Worm (Caenorhabditis elegans) whole organism, late embryonic: Measurements from ENCODE around the gene par-5.
A peak's percentile ranks its signal among the peaks of the same experiment; 100 is the strongest.
"Not testable (repeated sequence)": the region's sequence is repeated elsewhere in the genome, so short reads cannot be mapped to it uniquely, and the experiment has no call there.

Experiments used
- K02D7.2 ChIP-seq: sonication (generic microtip); optimal IDR thresholded peaks from 2 replicates; lab custom pipeline; 2017; ENCODE audit warnings: mild to moderate bottlenecking, missing genetic modification characterization, missing compliant biosample characterization
- K09A11.1 ChIP-seq: sonication (generic microtip); optimal IDR thresholded peaks from 2 replicates; lab custom pipeline; 2017; ENCODE audit warnings: antibody characterized with exemption, mild to moderate bottlenecking, missing genetic modification characterization, missing compliant biosample characterization; ENCODE audit not compliant: insufficient read depth
- T23F11.4 ChIP-seq: fragments of 200-800 bp; sonication (Bioruptor generic); optimal IDR thresholded peaks from 2 replicates; lab custom pipeline; 2018; ENCODE audit warnings: mild to moderate bottlenecking, missing genetic modification characterization, missing compliant biosample characterization
- ahr-1 ChIP-seq: sonication (generic microtip); optimal IDR thresholded peaks from 2 replicates; lab custom pipeline; 2016; ENCODE audit warnings: missing genetic modification characterization, missing compliant biosample characterization
- ceh-2 ChIP-seq: sonication (generic microtip); optimal IDR thresholded peaks from 2 replicates; lab custom pipeline; 2016; ENCODE audit warnings: missing genotype, missing genetic modification characterization, missing compliant biosample characterization
- ceh-24 ChIP-seq: sonication (generic microtip); optimal IDR thresholded peaks from 2 replicates; lab custom pipeline; 2016; ENCODE audit warnings: mild to moderate bottlenecking, missing genetic modification characterization, missing compliant biosample characterization
- ceh-48 ChIP-seq: sonication (generic microtip); optimal IDR thresholded peaks from 2 replicates; lab custom pipeline; 2016; ENCODE audit warnings: missing genetic modification characterization, inconsistent platforms, missing compliant biosample characterization
- ceh-9 ChIP-seq: sonication (generic microtip); optimal IDR thresholded peaks from 2 replicates; lab custom pipeline; 2016; ENCODE audit warnings: mild to moderate bottlenecking, missing genetic modification characterization, inconsistent platforms, missing compliant biosample characterization
- che-1 ChIP-seq: sonication (generic microtip); optimal IDR thresholded peaks from 2 replicates; lab custom pipeline; 2016; ENCODE audit warnings: mild to moderate bottlenecking, missing genetic modification characterization, missing compliant biosample characterization
- dve-1 ChIP-seq: sonication (generic microtip); optimal IDR thresholded peaks from 2 replicates; lab custom pipeline; 2017; ENCODE audit warnings: antibody characterized with exemption, mild to moderate bottlenecking, missing genetic modification characterization, missing compliant biosample characterization
- ets-4 ChIP-seq: sonication (generic microtip); optimal IDR thresholded peaks from 2 replicates; lab custom pipeline; 2016; ENCODE audit warnings: missing genetic modification characterization, missing compliant biosample characterization
- eyg-1 ChIP-seq: sonication (generic microtip); optimal IDR thresholded peaks from 2 replicates; lab custom pipeline; 2016; ENCODE audit warnings: missing genotype, missing genetic modification characterization, missing compliant biosample characterization
- fkh-10 ChIP-seq: fragments of 150-350 bp; optimal IDR thresholded peaks from 2 replicates; lab custom pipeline; 2014; ENCODE audit warnings: missing biosample characterization, missing genetic modification reagents, missing genetic modification characterization
- gmeb-2 ChIP-seq: sonication (generic microtip); optimal IDR thresholded peaks from 2 replicates; lab custom pipeline; 2016; ENCODE audit warnings: missing genetic modification characterization, inconsistent platforms, missing compliant biosample characterization
- lim-6 ChIP-seq: sonication (generic microtip); optimal IDR thresholded peaks from 2 replicates; lab custom pipeline; 2016; ENCODE audit warnings: missing genetic modification characterization, missing compliant biosample characterization
- madf-2 ChIP-seq: sonication (generic microtip); optimal IDR thresholded peaks from 2 replicates; lab custom pipeline; 2017; ENCODE audit warnings: missing genetic modification characterization, missing compliant biosample characterization
- mec-3 ChIP-seq: sonication (generic microtip); optimal IDR thresholded peaks from 2 replicates; lab custom pipeline; 2016; ENCODE audit warnings: borderline replicate concordance, missing genetic modification characterization, missing compliant biosample characterization
- nfya-1 ChIP-seq: sonication (generic microtip); optimal IDR thresholded peaks from 2 replicates; lab custom pipeline; 2017; ENCODE audit warnings: missing genetic modification characterization, mild to moderate bottlenecking, missing compliant biosample characterization, antibody characterized with exemption, moderate library complexity
- pag-3 ChIP-seq: sonication (generic microtip); optimal IDR thresholded peaks from 2 replicates; lab custom pipeline; 2016; ENCODE audit warnings: missing compliant biosample characterization, missing genetic modification characterization, borderline replicate concordance
- pat-9 ChIP-seq: fragments of 200-800 bp; sonication (Bioruptor generic); optimal IDR thresholded peaks from 2 replicates; lab custom pipeline; 2018; ENCODE audit warnings: mild to moderate bottlenecking, missing genetic modification characterization, moderate library complexity, missing compliant biosample characterization
- pax-1 ChIP-seq: fragments of 150-350 bp; optimal IDR thresholded peaks from 2 replicates; lab custom pipeline; 2014; ENCODE audit warnings: missing biosample characterization, missing genetic modification characterization
- ref-2 ChIP-seq: sonication (generic microtip); optimal IDR thresholded peaks from 2 replicates; lab custom pipeline; 2016; ENCODE audit warnings: missing genetic modification characterization, missing compliant biosample characterization
- rnt-1 ChIP-seq: sonication (generic microtip); optimal IDR thresholded peaks from 2 replicates; lab custom pipeline; 2016; ENCODE audit warnings: missing genetic modification characterization, missing compliant biosample characterization
- sox-4 ChIP-seq: sonication (generic microtip); optimal IDR thresholded peaks from 2 replicates; lab custom pipeline; 2017; ENCODE audit warnings: mild to moderate bottlenecking, missing genetic modification characterization, inconsistent platforms, missing compliant biosample characterization
- syd-9 ChIP-seq: sonication (generic microtip); optimal IDR thresholded peaks from 2 replicates; lab custom pipeline; 2016; ENCODE audit warnings: mild to moderate bottlenecking, missing genetic modification characterization, moderate library complexity, missing compliant biosample characterization
- tbx-2 ChIP-seq: sonication (generic microtip); optimal IDR thresholded peaks from 2 replicates; lab custom pipeline; 2016; ENCODE audit warnings: missing genetic modification characterization, missing compliant biosample characterization
- unc-3 ChIP-seq, 2 experiments: fragments of 200-800 bp in 1 of 2; sonication (Bioruptor generic) in 1 of 2; sonication (generic microtip) in 1 of 2; conservative IDR thresholded peaks in 1 of 2; optimal IDR thresholded peaks in 1 of 2; 2 replicates each; pipeline versions ENCODE4 v1.3.6 to Lab custom; 2016 to 2022; ENCODE audit warnings: missing compliant biosample characterization in 2 of 2, missing genetic modification characterization in 2 of 2, missing genetic modification reagents in 1 of 2
- unc-55 ChIP-seq: sonication (generic microtip); optimal IDR thresholded peaks from 2 replicates; lab custom pipeline; 2017; ENCODE audit warnings: missing biosample characterization, missing genetic modification reagents, missing genetic modification characterization
- unc-86 ChIP-seq: sonication (generic microtip); optimal IDR thresholded peaks from 2 replicates; lab custom pipeline; 2016; ENCODE audit warnings: missing genetic modification characterization, missing compliant biosample characterization
- zip-5 ChIP-seq: sonication (generic microtip); optimal IDR thresholded peaks from 2 replicates; lab custom pipeline; 2016; ENCODE audit warnings: missing genetic modification characterization, missing compliant biosample characterization

Gene par-5

DNA sequence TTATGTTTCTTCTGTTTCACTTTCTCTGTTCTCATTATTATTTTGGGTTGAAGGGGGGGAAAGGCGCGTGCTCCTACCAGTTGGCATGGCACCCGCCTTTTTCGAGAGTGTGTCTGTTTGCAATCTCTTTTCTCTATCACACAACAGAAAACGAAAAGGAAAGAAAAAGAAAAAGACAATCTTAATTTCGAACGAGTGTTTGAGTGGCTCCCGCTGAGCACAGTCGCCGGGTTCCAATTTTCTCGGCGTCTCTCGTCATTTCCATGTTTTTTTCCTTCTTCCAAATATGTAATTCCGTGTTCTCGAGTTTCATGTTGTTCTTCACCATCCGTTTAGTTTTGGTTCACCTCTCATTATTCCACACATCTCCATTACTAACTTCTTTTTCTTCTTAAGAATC, 20.4 kb upstream of the par-5 start, which contains the start of gene F38H4.3:
Gene F38H4.3, plus strand, starts transcription at position 301 of the 400 bp plus-strand sequence.
- TF ChIP-seq tbx-2, result no peak
- TF ChIP-seq unc-3 (GFP tag; conservative IDR thresholded peaks at IDR 0.05; lab: Robert Waterston, UW), result no peak
- TF ChIP-seq unc-3 (tag; optimal IDR thresholded peaks at IDR 0.05; lab: Kevin White, UChicago), result no peak

DNA sequence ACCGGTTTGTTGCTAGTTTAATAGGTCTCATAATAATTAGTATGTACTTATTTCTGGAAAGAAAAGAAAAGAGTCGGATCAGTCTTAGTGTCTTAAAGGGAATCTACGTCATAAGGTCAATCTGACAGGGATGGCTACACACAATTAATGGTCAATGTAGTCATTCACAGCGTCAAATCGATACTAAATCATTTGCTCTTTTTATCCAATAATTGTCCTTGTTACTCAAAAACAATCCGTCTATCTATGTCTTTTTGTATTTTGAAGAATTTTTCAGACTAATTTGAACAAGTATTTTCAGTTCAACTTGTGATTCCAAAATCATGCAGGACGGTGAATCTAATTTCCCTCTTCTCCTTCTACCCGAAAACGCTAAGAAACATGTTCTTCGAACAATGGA, 16.9 kb upstream of the par-5 start, which contains the start of gene fbxb-3:
Gene fbxb-3, plus strand, starts transcription at position 301 of the 400 bp plus-strand sequence.
- TF ChIP-seq ceh-48 (tag; lab: Kevin White, UChicago), result no peak
- TF ChIP-seq mec-3, result no peak
- no peak for TF ChIP-seq madf-2 (tag; lab: Kevin White, UChicago)
- no peak for TF ChIP-seq zip-5
- TF ChIP-seq unc-86 (tag; lab: Kevin White, UChicago), result no peak
- TF ChIP-seq gmeb-2, result no peak
- TF ChIP-seq T23F11.4 (GFP tag; lab: Kevin White, UChicago), result no peak
- TF ChIP-seq lim-6, result no peak
- no peak for TF ChIP-seq ref-2 (tag; lab: Kevin White, UChicago)
- TF ChIP-seq pax-1 (tag; lab: Kevin White, UChicago), result no peak
- TF ChIP-seq unc-3 (GFP tag; conservative IDR thresholded peaks at IDR 0.05; lab: Robert Waterston, UW), result no peak
- TF ChIP-seq unc-3 (tag; optimal IDR thresholded peaks at IDR 0.05; lab: Kevin White, UChicago), result no peak
- no peak for TF ChIP-seq syd-9
- TF ChIP-seq ets-4 (tag; lab: Kevin White, UChicago), result no peak
- TF ChIP-seq pat-9 (tag; lab: Kevin White, UChicago), result no peak
- no peak for TF ChIP-seq pag-3 (tag; lab: Kevin White, UChicago)
- no peak for TF ChIP-seq ceh-2 (tag; lab: Kevin White, UChicago)
- TF ChIP-seq, all 69 proteins: peak for 0

DNA sequence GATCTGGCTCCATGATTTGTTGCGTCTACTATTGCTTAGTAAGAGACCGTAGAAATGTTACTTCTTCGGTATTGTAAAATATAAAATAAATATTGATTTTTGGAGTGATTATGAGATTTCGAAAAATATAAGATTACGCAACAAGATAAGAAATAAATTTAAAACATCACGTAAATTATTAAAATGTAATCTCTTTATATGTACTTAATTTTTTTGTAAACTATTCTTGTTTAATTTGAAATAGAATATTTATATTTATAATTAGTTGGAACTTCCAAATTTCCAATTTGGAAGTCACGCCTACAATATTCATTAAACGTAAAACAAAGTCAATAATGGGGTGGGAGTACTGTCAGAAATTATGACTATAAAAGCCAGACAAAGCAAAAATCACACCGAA, 11.7 kb upstream of the par-5 start, which contains the start of gene M117.4:
Gene M117.4, minus strand, starts transcription at position 101 of the 400 bp plus-strand sequence.
- TF ChIP-seq K02D7.2 (tag; lab: Kevin White, UChicago) (no peak), eyg-1 (tag; lab: Kevin White, UChicago) (no peak), ceh-24 (tag; lab: Kevin White, UChicago) (no peak), fkh-10 (GFP tag; lab: Kevin White, UChicago) (no peak), ceh-9 (no peak), sox-4 (tag; lab: Kevin White, UChicago) (no peak), rnt-1 (no peak), K09A11.1 (tag; lab: Kevin White, UChicago) (no peak), che-1 (tag; lab: Kevin White, UChicago) (no peak)

- TF ChIP-seq unc-3 (GFP tag; conservative IDR thresholded peaks at IDR 0.05; lab: Robert Waterston, UW); unc-3 (tag; optimal IDR thresholded peaks at IDR 0.05; lab: Kevin White, UChicago); ahr-1 (tag; lab: Kevin White, UChicago); dve-1 (tag; lab: Kevin White, UChicago): not testable (repeated sequence)
Observed at ce11 chrIV:11828012-11828411, 6.3 kb upstream of the par-5 start, which contains the start of gene M117.6. TSS of gene M117.6 (minus strand) at chrIV:11828112.

- peak; percentile 13 for TF ChIP-seq nfya-1 (tag; lab: Kevin White, UChicago)
- TF ChIP-seq unc-55 (GFP tag; lab: Kevin White, UChicago), result no peak
Observed at ce11 chrIV:11822454-11822853, 730 bp upstream of the par-5 start.
